Fruit fly (Drosophila melanogaster): ENCODE data around the gene robl37BC.

Gene robl37BC

DNA sequence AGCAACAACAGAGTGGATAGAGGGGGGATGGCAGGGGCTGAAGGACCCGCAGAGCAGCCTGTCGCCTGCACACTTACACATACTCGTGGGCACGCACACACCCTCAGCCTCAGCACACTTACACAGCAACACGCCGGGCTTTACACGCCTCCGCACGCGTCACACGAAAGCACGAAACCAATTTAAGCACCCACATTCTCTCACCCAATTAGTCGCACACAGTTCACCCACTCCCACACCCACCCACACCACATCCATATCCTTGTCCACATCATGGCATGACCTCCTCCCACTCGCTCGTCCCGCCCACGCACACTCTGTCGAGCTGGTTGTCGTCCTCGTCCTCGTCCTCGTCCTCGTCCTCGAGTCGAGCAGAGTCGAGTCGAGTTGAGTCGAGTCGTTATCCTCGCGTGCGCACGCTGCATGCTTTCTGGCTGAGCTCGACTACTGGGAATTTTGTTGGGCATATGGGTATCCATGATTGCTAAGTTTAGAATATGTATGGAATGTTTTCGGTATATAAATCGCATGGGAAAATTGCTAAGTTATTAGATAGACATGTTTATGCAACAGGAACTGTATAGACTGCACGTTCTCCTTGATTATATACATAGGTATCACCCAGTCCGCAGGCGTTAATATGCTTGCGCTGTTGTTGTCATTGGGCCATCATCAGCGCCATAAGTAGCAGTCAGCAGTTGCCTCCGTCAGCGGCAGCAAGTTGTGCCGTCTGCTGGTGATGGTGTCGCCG is 1.4 kb downstream of the robl37BC start (continued):
- TF ChIP-seq rib (GFP tag; IDR thresholded peaks at IDR 0.05) (no peak), CG1233 (GFP tag; optimal IDR thresholded peaks at IDR 0.05) (peak; percentile 69), aop (GFP tag; IDR thresholded peaks at IDR 0.05) (no peak), Taf1 (GFP tag; IDR thresholded peaks at IDR 0.05) (peak; percentile 71), Hey (tag; optimal IDR thresholded peaks at IDR 0.05) (peak; percentile 100), CG3281 (GFP tag; optimal IDR thresholded peaks at IDR 0.05) (peak; percentile 79), CG33213 (GFP tag; optimal IDR thresholded peaks at IDR 0.05) (peak; percentile 48), CG18599 (GFP tag; optimal IDR thresholded peaks at IDR 0.05) (peak; percentile 96), zen (tag; optimal IDR thresholded peaks at IDR 0.05) (peak; percentile 5), Xrp1 (GFP tag; IDR thresholded peaks at IDR 0.05) (peak; percentile 84), fd3F (GFP tag; optimal IDR thresholded peaks at IDR 0.05) (peak; percentile 79), bcd (GFP tag; optimal IDR thresholded peaks at IDR 0.05) (peak; percentile 84), GATAe (GFP tag; conservative IDR thresholded peaks at IDR 0.05) (0 out of 2 replicates have a peak, but pooled peaks have one; percentile 15), fru (optimal IDR thresholded peaks at IDR 0.05) (no peak), MBD-R2 (GFP tag; IDR thresholded peaks at IDR 0.05) (peak; percentile 41; the same call in 1 of the 2 replicates), Drgx (GFP tag; IDR thresholded peaks at IDR 0.05) (peak; percentile 68), CG12155 (GFP tag; optimal IDR thresholded peaks at IDR 0.05) (peak; percentile 74), CG14965 (GFP tag; optimal IDR thresholded peaks at IDR 0.05; ENCODE audit: borderline replicate concordance) (peak; percentile 7), pfk (GFP tag; optimal IDR thresholded peaks at IDR 0.05) (no peak), CG7357 (GFP tag; IDR thresholded peaks at IDR 0.05) (peak; percentile 76), CG6654 (GFP tag; optimal IDR thresholded peaks at IDR 0.05) (peak; percentile 16), CG6765 (GFP tag; optimal IDR thresholded peaks at IDR 0.05) (peak; percentile 8), usp (GFP tag; optimal IDR thresholded peaks at IDR 0.05) (no peak), Rfx (GFP tag; IDR thresholded peaks at IDR 0.05) (peak; percentile 89), CG9932 (GFP tag; IDR thresholded peaks at IDR 0.05) (peak; percentile 74), CG15479 (GFP tag; optimal IDR thresholded peaks at IDR 0.05) (no peak), CG1603 (tag; optimal IDR thresholded peaks at IDR 0.05) (peak; percentile 85), run (tag; optimal IDR thresholded peaks at IDR 0.05) (peak; percentile 33), CG3847 (GFP tag; IDR thresholded peaks at IDR 0.05) (peak; percentile 75), Fer2 (tag; optimal IDR thresholded peaks at IDR 0.05) (no peak), CG11695 (GFP tag; IDR thresholded peaks at IDR 0.05) (peak; percentile 75), Usf (GFP tag; optimal IDR thresholded peaks at IDR 0.05) (peak; percentile 10), CG11398 (GFP tag; optimal IDR thresholded peaks at IDR 0.05) (peak; percentile 65), CG6813 (GFP tag; optimal IDR thresholded peaks at IDR 0.05) (peak; percentile 70), CG9817 (tag; optimal IDR thresholded peaks at IDR 0.05) (peak; percentile 76), CG10147 (GFP tag; optimal IDR thresholded peaks at IDR 0.05) (peak; percentile 73), CG5180 (GFP tag; optimal IDR thresholded peaks at IDR 0.05) (peak; percentile 65), ATbp (GFP tag; optimal IDR thresholded peaks at IDR 0.05) (peak; percentile 78), CG12659 (GFP tag; optimal IDR thresholded peaks at IDR 0.05) (peak; percentile 83), lola (GFP tag; optimal IDR thresholded peaks at IDR 0.05) (peak in 1 of 3 experiments; percentile 43), cwo (GFP tag; optimal IDR thresholded peaks at IDR 0.05) (peak; percentile 87), otp (GFP tag; IDR thresholded peaks at IDR 0.05) (peak; percentile 75; the same call in 2 of the 3 replicates), CG32772 (GFP tag; IDR thresholded peaks at IDR 0.05) (peak; percentile 87), CG34224 (GFP tag; IDR thresholded peaks at IDR 0.05; ENCODE audit: partially characterized antibody) (no peak), CG2116 (GFP tag; optimal IDR thresholded peaks at IDR 0.05) (peak; percentile 22), ranshi (GFP tag; IDR thresholded peaks at IDR 0.05) (peak; percentile 81), mam (GFP tag; optimal IDR thresholded peaks at IDR 0.05) (peak; percentile 88), Optix (GFP tag; IDR thresholded peaks at IDR 0.05) (peak; percentile 88), yki (optimal IDR thresholded peaks at IDR 0.05) (no peak)

Data from whole organism, embryonic.